Worm (Caenorhabditis elegans) whole organism, L2 larva: ENCODE results near the gene col-75.

Source experiments
- ceh-82 ChIP-seq: fragments of 150-350 bp; optimal IDR thresholded peaks from 2 replicates; lab custom pipeline; 2014; ENCODE audit warnings: missing biosample characterization, missing genetic modification characterization
- gmeb-1 ChIP-seq: fragments of 150-350 bp; optimal IDR thresholded peaks from 2 replicates; lab custom pipeline; 2014; ENCODE audit warnings: missing biosample characterization, missing genetic modification characterization
- lin-13 ChIP-seq: fragments of 150-350 bp; optimal IDR thresholded peaks from 2 replicates; lab custom pipeline; 2014; ENCODE audit warnings: missing biosample characterization, missing genetic modification reagents, missing genetic modification characterization
- lin-39 ChIP-seq: fragments of 150-350 bp; optimal IDR thresholded peaks from 2 replicates; lab custom pipeline; 2014; ENCODE audit warnings: missing biosample characterization, missing genetic modification reagents, missing genetic modification characterization
- nhr-11 ChIP-seq: fragments of 150-350 bp; optimal IDR thresholded peaks from 2 replicates; lab custom pipeline; 2014; ENCODE audit warnings: missing biosample characterization, missing genetic modification characterization
- nhr-129 ChIP-seq: fragments of 150-350 bp; optimal IDR thresholded peaks from 2 replicates; lab custom pipeline; 2014; ENCODE audit warnings: missing biosample characterization, missing genetic modification characterization
- nhr-77 ChIP-seq: fragments of 150-350 bp; optimal IDR thresholded peaks from 2 replicates; lab custom pipeline; 2014; ENCODE audit warnings: missing biosample characterization, missing genetic modification characterization
- ztf-4 ChIP-seq: fragments of 150-350 bp; optimal IDR thresholded peaks from 2 replicates; lab custom pipeline; 2014; ENCODE audit warnings: missing biosample characterization, missing genetic modification characterization

DNA sequence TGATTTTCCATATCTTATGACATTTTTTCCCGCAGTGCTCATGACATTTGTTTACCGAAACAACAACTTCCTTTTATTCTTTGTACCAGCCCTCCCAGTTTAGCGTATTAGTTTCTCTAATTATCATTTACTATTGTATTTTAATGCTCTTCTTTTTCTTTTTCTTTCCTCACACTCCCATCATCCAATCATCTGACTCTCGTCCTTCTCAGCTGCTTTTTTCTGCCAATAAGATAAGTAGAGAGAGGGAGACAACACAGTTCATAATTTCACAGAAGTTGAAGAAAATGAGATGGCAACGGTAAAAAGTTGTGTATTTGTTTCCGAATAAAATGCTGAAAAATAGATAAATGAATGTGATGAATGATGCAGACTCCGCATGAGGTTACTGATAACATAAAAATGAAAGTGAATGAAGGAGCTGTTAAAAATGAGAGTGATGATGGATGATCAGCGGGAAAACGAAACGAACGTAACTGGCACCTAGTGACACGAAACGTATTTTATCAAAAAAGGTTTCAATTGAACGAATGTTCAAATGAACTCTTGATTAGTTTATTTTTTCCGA, 48.6 kb upstream of the col-75 start:
- TF ChIP-seq lin-13 (GFP tag; lab: Kevin White, UChicago) = no peak
- TF ChIP-seq gmeb-1 (tag; lab: Kevin White, UChicago) = no peak
- no peak for TF ChIP-seq ztf-4 (tag; lab: Kevin White, UChicago)
- no peak for TF ChIP-seq lin-39 (tag; lab: Kevin White, UChicago)
- no peak for TF ChIP-seq ceh-82 (tag; lab: Kevin White, UChicago)
- TF ChIP-seq nhr-77 (tag; lab: Kevin White, UChicago) = no peak
- no peak for TF ChIP-seq nhr-11 (tag; lab: Kevin White, UChicago)
- peak; percentile 8 for TF ChIP-seq nhr-129 (tag; lab: Kevin White, UChicago)
